Fruit fly (Drosophila melanogaster): ENCODE results near the gene CG42740.

DNA sequence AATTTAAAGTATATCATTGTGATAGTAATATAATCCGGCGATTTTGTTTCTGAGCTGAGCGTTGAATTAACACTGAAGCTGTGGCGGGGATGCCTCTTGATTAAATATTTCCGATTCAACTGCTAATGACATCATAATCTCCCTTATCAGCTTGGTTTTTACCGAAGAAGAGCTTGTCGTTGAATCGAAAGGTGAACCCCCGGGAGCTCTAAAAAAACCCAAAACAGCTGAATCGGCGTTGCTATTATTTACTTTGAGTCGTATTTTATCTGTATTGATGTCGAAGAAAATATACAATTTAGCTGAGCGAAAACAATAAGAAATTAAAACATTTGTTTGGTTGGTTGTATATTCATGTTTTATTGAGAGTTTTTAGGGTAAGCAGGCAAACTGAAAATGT is 3.6 kb downstream of the CG42740 start:
- TF ChIP-seq CG1621 (tag; optimal IDR thresholded peaks at IDR 0.05), result no peak
- TF ChIP-seq CG31627 (GFP tag; optimal IDR thresholded peaks at IDR 0.05), result no peak
- no peak for TF ChIP-seq topi (GFP tag; optimal IDR thresholded peaks at IDR 0.05)
- no peak for TF ChIP-seq cyc (GFP tag; optimal IDR thresholded peaks at IDR 0.05)
- TF ChIP-seq net (GFP tag; optimal IDR thresholded peaks at IDR 0.05), result no peak
- no peak for TF ChIP-seq Lpt (GFP tag; optimal IDR thresholded peaks at IDR 0.05)
- no peak for TF ChIP-seq Smox (GFP tag; optimal IDR thresholded peaks at IDR 0.05)
- no peak for TF ChIP-seq CG16779 (tag; optimal IDR thresholded peaks at IDR 0.05)
- no peak for TF ChIP-seq acj6 (GFP tag; optimal IDR thresholded peaks at IDR 0.05)

All from whole organism, prepupa.